Worm (Caenorhabditis elegans): Measurements from ENCODE around the gene clh-5.

DNA sequence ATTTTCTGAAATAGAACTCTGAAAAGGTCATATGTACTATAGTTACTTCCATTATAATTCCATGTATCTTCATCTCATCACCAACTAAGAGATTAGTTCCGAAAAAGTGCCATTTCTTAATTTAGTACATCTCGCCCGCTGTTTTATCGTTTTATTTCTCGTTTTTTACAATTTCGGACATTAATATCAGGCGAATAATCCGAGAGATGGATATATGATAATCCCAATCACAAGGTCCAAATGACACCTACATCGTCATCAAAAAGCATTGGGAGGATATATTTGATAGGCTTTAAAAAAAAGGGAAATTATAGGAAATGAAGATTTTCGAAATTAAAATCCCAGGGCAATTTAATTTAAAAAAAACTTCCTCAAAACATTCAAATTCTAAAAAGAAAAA lies 21.9 kb upstream of the clh-5 start:
- TF ChIP-seq Y56A3A.18 (GFP tag; IDR thresholded peaks at IDR 0.05) (no peak), ccch-3 (GFP tag; optimal IDR thresholded peaks at IDR 0.05) (no peak), ets-4 (GFP tag; optimal IDR thresholded peaks at IDR 0.05) (no peak), nfya-1 (tag; optimal IDR thresholded peaks at IDR 0.05; ENCODE audit: borderline replicate concordance, insufficient read depth) (no peak), nhr-90 (tag; optimal IDR thresholded peaks at IDR 0.05) (no peak), unc-130 (GFP tag; optimal IDR thresholded peaks at IDR 0.05) (no peak), lin-26 (GFP tag; IDR thresholded peaks at IDR 0.05) (no peak), xnd-1 (tag; optimal IDR thresholded peaks at IDR 0.05) (no peak), ceh-27 (GFP tag; optimal IDR thresholded peaks at IDR 0.05) (no peak), T07F8.4 (tag; optimal IDR thresholded peaks at IDR 0.05) (no peak), nfyb-1 (GFP tag; IDR thresholded peaks at IDR 0.05) (no peak), ztf-6 (GFP tag; IDR thresholded peaks at IDR 0.05) (no peak)
